Worm (Caenorhabditis elegans): Measurements from ENCODE around the gene Y54G2A.77.

The Y54G2A.77 gene

DNA sequence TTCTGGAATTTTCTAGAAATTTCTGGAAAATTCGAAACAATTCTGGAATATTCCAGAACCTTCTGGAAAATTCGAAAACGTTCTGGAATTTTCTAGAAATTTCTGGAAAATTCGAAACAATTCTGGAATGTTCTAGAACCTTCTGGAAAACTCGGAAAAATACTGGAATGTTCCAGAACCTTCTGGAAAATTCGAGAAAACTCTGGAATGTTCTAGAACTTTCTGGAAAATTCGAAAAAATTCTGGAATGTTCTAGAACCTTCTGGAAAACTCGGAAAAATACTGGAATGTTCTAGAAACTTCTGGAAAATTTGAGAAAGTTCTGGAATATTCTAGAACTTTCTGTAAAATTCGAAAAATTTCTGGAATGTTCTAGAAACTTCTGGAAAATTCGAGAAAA lies 6.4 kb upstream of the Y54G2A.77 start:
- 0 out of 2 replicates have a peak, but pooled peaks have one; percentile 47 for TF ChIP-seq pes-1 (GFP tag; IDR thresholded peaks at IDR 0.05)

DNA sequence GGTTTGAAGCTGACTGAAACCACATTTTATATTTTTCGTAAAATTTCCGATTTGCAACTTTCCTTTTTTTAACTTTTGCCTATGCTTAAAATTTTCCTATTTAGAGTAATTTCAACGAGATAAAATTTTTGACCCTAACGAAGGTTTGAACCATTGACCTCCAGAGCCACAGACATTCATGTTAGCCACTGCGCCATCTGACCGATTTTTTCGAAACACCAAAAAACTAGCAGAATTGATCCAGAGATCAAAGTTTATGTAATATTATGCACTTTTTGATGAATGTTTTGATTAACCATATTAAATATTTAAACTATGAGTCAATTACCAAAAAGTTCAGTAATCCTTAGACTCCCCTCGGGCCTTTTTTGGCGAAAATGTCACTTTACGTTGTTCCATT lies 4.4 kb upstream of the Y54G2A.77 start:
- TF ChIP-seq pes-1 (GFP tag; IDR thresholded peaks at IDR 0.05) (no peak), tra-4 (tag; optimal IDR thresholded peaks at IDR 0.05) (no peak), tbx-37 (GFP tag; conservative IDR thresholded peaks at IDR 0.05) (no peak), scrt-1 (GFP tag; IDR thresholded peaks at IDR 0.05) (no peak), B0310.2 (tag; optimal IDR thresholded peaks at IDR 0.05) (no peak), tbx-11 (GFP tag; IDR thresholded peaks at IDR 0.05) (no peak), flt-1 (GFP tag; IDR thresholded peaks at IDR 0.05) (no peak), hnd-1 (tag; optimal IDR thresholded peaks at IDR 0.05) (no peak), hmg-4 (GFP tag; optimal IDR thresholded peaks at IDR 0.05) (no peak), hmbx-1 (tag; optimal IDR thresholded peaks at IDR 0.05) (no peak), sea-1 (GFP tag; conservative IDR thresholded peaks at IDR 0.05) (no peak), ama-1 (optimal IDR thresholded peaks at IDR 0.05) (no peak), aly-1 (tag; optimal IDR thresholded peaks at IDR 0.05) (no peak), ceh-36 (tag; optimal IDR thresholded peaks at IDR 0.05) (no peak), F13C5.2 (tag; optimal IDR thresholded peaks at IDR 0.05) (no peak), ceh-13 (GFP tag; optimal IDR thresholded peaks at IDR 0.05) (no peak)

DNA sequence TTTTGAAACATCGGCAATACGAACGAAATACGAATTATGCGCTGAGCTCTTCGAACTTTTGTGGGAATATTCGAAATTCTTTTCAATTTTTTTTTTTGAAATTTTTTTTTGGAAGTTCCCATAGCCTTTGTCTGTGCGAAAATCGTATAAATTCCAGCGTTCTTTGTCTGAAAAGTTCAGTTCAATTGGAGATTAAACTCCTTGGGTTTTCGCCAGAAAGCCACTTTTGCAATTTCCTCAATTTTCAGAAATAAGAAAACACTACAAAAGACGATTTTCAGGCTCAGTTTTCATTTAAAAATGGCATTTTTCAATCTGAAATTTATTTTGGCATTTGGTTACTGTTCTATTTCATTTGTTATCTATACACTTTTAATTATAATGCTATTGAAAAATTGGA lies 3.3 kb upstream of the Y54G2A.77 start, which contains the start of gene Y54G2A.38:
TSS of gene Y54G2A.38 (plus strand) at position 301 of the 400 bp plus-strand sequence.
- TF ChIP-seq pes-1 (GFP tag; IDR thresholded peaks at IDR 0.05) = no peak
- no peak for TF ChIP-seq B0310.2 (tag; optimal IDR thresholded peaks at IDR 0.05)
- no peak for TF ChIP-seq ama-1 (optimal IDR thresholded peaks at IDR 0.05)
- TF ChIP-seq flt-1 (GFP tag; IDR thresholded peaks at IDR 0.05) = no peak
- no peak for TF ChIP-seq ceh-36 (tag; optimal IDR thresholded peaks at IDR 0.05)
- no peak for TF ChIP-seq tbx-11 (GFP tag; IDR thresholded peaks at IDR 0.05)
- TF ChIP-seq tbx-37 (GFP tag; conservative IDR thresholded peaks at IDR 0.05) = no peak
- TF ChIP-seq tra-4 (tag; optimal IDR thresholded peaks at IDR 0.05) = no peak
- TF ChIP-seq F13C5.2 (tag; optimal IDR thresholded peaks at IDR 0.05) = no peak
- TF ChIP-seq hmbx-1 (tag; optimal IDR thresholded peaks at IDR 0.05) = no peak
- TF ChIP-seq ceh-13 (GFP tag; optimal IDR thresholded peaks at IDR 0.05) = no peak
- TF ChIP-seq scrt-1 (GFP tag; IDR thresholded peaks at IDR 0.05) = no peak

DNA sequence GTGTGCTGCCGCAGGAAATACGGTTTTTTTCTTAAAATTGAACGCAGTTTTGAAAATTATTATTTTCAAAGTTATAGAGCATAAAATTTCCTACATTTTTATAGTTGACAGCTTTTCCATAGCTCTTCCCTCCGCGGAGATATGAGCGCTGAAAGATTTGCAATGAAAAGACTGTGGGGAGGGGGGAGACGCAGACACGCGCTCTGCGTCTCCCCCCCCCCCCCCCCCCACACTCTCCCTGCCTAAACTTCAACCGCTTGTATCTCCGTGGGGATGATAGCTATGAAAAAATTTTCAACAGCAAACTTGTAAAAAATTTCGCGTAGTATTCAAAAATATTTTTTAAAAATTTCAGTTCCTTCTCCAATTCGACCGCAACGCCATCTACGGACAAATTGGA lies 1.0 kb upstream of the Y54G2A.77 start:
- TF ChIP-seq ama-1 (optimal IDR thresholded peaks at IDR 0.05) (no peak), ceh-13 (GFP tag; optimal IDR thresholded peaks at IDR 0.05) (no peak), flt-1 (GFP tag; IDR thresholded peaks at IDR 0.05) (no peak), scrt-1 (GFP tag; IDR thresholded peaks at IDR 0.05) (no peak), tra-4 (tag; optimal IDR thresholded peaks at IDR 0.05) (no peak), aly-1 (tag; optimal IDR thresholded peaks at IDR 0.05) (no peak), F13C5.2 (tag; optimal IDR thresholded peaks at IDR 0.05) (no peak), tbx-37 (GFP tag; conservative IDR thresholded peaks at IDR 0.05) (no peak), hmbx-1 (tag; optimal IDR thresholded peaks at IDR 0.05) (no peak), hnd-1 (tag; optimal IDR thresholded peaks at IDR 0.05) (no peak), hmg-4 (GFP tag; optimal IDR thresholded peaks at IDR 0.05) (no peak), ceh-36 (tag; optimal IDR thresholded peaks at IDR 0.05) (no peak), tbx-11 (GFP tag; IDR thresholded peaks at IDR 0.05) (no peak), B0310.2 (tag; optimal IDR thresholded peaks at IDR 0.05) (no peak), ets-7 (tag; optimal IDR thresholded peaks at IDR 0.05) (no peak), sea-1 (GFP tag; conservative IDR thresholded peaks at IDR 0.05) (no peak), pes-1 (GFP tag; IDR thresholded peaks at IDR 0.05) (no peak)

DNA sequence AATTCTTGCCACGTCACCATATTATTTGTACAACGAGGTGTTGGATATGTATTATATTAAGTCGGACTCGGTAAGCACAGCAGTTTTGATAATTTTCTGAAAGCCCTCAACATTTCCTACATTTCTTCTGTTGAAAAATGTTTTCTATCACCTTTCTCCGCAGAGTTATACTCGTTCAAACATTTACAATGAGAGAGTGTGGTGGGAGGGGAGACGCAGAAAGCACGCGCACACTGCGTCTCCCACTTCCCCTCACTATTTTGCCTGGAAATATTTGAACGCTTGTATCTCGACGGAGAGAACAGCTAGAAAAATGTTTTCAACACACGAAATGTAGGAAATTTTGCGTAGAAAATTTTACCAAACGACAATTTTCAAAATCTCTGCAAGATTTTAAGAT lies 1.7 kb downstream of the Y54G2A.77 start:
- no peak for TF ChIP-seq scrt-1 (GFP tag; IDR thresholded peaks at IDR 0.05)
- TF ChIP-seq F13C5.2 (tag; optimal IDR thresholded peaks at IDR 0.05) = no peak
- no peak for TF ChIP-seq hmbx-1 (tag; optimal IDR thresholded peaks at IDR 0.05)
- no peak for TF ChIP-seq aly-1 (tag; optimal IDR thresholded peaks at IDR 0.05)
- TF ChIP-seq sea-1 (GFP tag; conservative IDR thresholded peaks at IDR 0.05) = no peak
- no peak for TF ChIP-seq hnd-1 (tag; optimal IDR thresholded peaks at IDR 0.05)
- no peak for TF ChIP-seq ceh-13 (GFP tag; optimal IDR thresholded peaks at IDR 0.05)

DNA sequence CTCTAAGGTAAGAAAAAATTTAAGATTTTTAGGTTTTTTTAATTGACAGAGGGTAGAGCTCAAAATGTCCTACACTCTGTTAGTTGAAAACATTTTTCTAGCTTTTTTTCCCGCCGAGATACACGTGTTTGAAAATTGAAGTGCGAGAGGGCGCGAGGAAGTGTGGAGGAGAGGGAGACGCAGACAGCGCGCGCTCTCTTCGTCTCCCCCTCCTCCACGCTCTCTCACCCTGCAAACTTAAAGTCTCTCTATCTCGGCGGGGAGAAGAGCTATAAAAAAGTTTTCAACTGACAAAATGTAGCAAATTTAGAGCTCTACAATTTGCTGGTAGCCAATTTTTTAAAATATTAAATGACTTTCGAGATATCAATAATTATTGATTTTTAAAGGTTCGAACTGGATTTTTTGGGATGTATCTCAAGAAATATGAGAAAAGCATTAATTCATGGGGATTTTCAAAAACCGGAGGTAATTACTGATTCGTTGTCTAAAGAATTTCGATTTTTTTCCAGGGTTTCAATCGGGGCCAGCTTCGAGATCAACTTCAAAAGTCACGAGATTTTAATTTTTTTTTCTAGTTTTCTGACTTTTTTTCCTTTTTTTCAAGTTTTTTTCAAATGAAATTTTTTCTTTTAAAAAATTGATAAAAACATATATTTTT lies 2.7 kb downstream of the Y54G2A.77 start:
- no peak for TF ChIP-seq ceh-13 (GFP tag; optimal IDR thresholded peaks at IDR 0.05)
- no peak for TF ChIP-seq hmg-4 (GFP tag; optimal IDR thresholded peaks at IDR 0.05)
- TF ChIP-seq pes-1 (GFP tag; IDR thresholded peaks at IDR 0.05) = no peak
- TF ChIP-seq ama-1 (optimal IDR thresholded peaks at IDR 0.05) = no peak
- no peak for TF ChIP-seq B0310.2 (tag; optimal IDR thresholded peaks at IDR 0.05)
- TF ChIP-seq sea-1 (GFP tag; conservative IDR thresholded peaks at IDR 0.05) = no peak
- no peak for TF ChIP-seq aly-1 (tag; optimal IDR thresholded peaks at IDR 0.05)
- no peak for TF ChIP-seq tra-4 (tag; optimal IDR thresholded peaks at IDR 0.05)
- TF ChIP-seq hmbx-1 (tag; optimal IDR thresholded peaks at IDR 0.05) = no peak
- no peak for TF ChIP-seq ceh-36 (tag; optimal IDR thresholded peaks at IDR 0.05)
- no peak for TF ChIP-seq scrt-1 (GFP tag; IDR thresholded peaks at IDR 0.05)
- no peak for TF ChIP-seq flt-1 (GFP tag; IDR thresholded peaks at IDR 0.05)
- no peak for TF ChIP-seq F13C5.2 (tag; optimal IDR thresholded peaks at IDR 0.05)
- TF ChIP-seq hnd-1 (tag; optimal IDR thresholded peaks at IDR 0.05) = no peak
- TF ChIP-seq tbx-37 (GFP tag; conservative IDR thresholded peaks at IDR 0.05) = no peak
- TF ChIP-seq ets-7 (tag; optimal IDR thresholded peaks at IDR 0.05) = no peak
- TF ChIP-seq tbx-11 (GFP tag; IDR thresholded peaks at IDR 0.05) = no peak

DNA sequence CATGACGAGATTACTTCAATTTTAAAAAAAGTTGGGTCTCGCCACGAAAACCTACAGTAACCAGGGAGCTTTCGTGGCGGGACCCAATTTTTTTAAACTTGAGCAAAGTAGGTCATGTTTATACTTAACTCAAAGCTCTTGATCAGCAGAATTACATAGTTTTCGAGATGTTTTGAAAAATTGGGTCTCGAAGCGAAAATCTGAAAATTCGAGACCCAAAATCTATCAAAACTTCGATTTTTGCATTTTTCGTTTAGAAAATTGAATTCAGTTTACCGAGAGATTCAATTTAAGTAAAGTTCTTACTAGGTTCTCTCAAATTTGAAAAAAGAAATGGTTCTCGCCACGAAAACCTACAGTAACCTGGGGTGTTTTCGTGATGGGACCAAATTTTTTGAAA lies 7.6 kb downstream of the Y54G2A.77 start:
- no peak for TF ChIP-seq ama-1 (optimal IDR thresholded peaks at IDR 0.05)
- no peak for TF ChIP-seq F13C5.2 (tag; optimal IDR thresholded peaks at IDR 0.05)
- TF ChIP-seq ets-7 (tag; optimal IDR thresholded peaks at IDR 0.05) = no peak
- TF ChIP-seq hmbx-1 (tag; optimal IDR thresholded peaks at IDR 0.05) = no peak

DNA sequence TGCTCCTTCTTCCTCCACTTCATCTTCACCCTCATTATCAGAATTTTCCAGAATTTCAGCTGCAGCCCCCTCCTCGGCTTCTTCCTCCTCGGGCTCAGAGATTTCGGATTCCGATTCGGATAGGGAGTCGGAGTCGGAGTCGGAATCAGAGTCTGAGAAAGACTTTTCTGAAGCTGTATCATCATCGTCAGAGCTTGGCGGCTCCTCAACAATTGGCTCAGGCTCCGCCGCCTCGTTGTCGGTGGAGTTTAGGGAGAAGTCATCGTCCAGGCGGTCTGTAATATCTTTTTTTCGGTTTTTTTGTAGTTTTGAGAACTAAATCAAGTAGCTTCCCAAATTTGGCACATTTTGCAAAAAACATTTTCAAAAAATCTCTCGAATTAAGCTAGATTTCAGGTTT lies 8.4 kb downstream of the Y54G2A.77 start:
- no peak for TF ChIP-seq ama-1 (optimal IDR thresholded peaks at IDR 0.05)
- no peak for TF ChIP-seq ceh-13 (GFP tag; optimal IDR thresholded peaks at IDR 0.05)
- no peak for TF ChIP-seq tbx-11 (GFP tag; IDR thresholded peaks at IDR 0.05)
- TF ChIP-seq sea-1 (GFP tag; conservative IDR thresholded peaks at IDR 0.05) = no peak
- no peak for TF ChIP-seq ceh-36 (tag; optimal IDR thresholded peaks at IDR 0.05)
- TF ChIP-seq pes-1 (GFP tag; IDR thresholded peaks at IDR 0.05) = no peak
- no peak for TF ChIP-seq flt-1 (GFP tag; IDR thresholded peaks at IDR 0.05)
- TF ChIP-seq F13C5.2 (tag; optimal IDR thresholded peaks at IDR 0.05) = no peak
- no peak for TF ChIP-seq hmg-4 (GFP tag; optimal IDR thresholded peaks at IDR 0.05)
- no peak for TF ChIP-seq ets-7 (tag; optimal IDR thresholded peaks at IDR 0.05)
- no peak for TF ChIP-seq hnd-1 (tag; optimal IDR thresholded peaks at IDR 0.05)
- TF ChIP-seq hmbx-1 (tag; optimal IDR thresholded peaks at IDR 0.05) = no peak
- no peak for TF ChIP-seq tra-4 (tag; optimal IDR thresholded peaks at IDR 0.05)
- no peak for TF ChIP-seq scrt-1 (GFP tag; IDR thresholded peaks at IDR 0.05)
- no peak for TF ChIP-seq B0310.2 (tag; optimal IDR thresholded peaks at IDR 0.05)
- TF ChIP-seq aly-1 (tag; optimal IDR thresholded peaks at IDR 0.05) = no peak
- no peak for TF ChIP-seq tbx-37 (GFP tag; conservative IDR thresholded peaks at IDR 0.05)
